Worm (Caenorhabditis elegans) whole organism, L3 larva: ENCODE measurements around the gene F07F6.7.
A peak's percentile ranks its signal among the peaks of the same experiment; 100 is the strongest.

Source experiments
- ZK546.5 ChIP-seq: sonication (generic microtip); optimal IDR thresholded peaks from 2 replicates; lab custom pipeline; 2017; ENCODE audit warnings: missing biosample characterization, missing genetic modification characterization
- aly-2 ChIP-seq: fragments of 150-350 bp; optimal IDR thresholded peaks from 2 replicates; lab custom pipeline; 2014; ENCODE audit warnings: missing biosample characterization, missing genetic modification characterization
- ama-1 ChIP-seq: fragments of 150-350 bp; optimal IDR thresholded peaks from 2 replicates; lab custom pipeline; 2018
- ceh-28 ChIP-seq: fragments of 150-350 bp; optimal IDR thresholded peaks from 2 replicates; lab custom pipeline; 2014; ENCODE audit warnings: missing biosample characterization, missing genetic modification reagents, missing genetic modification characterization
- ceh-82 ChIP-seq: fragments of 150-350 bp; optimal IDR thresholded peaks from 2 replicates; lab custom pipeline; 2014; ENCODE audit warnings: missing biosample characterization, missing genetic modification characterization
- ceh-9 ChIP-seq: sonication (generic microtip); optimal IDR thresholded peaks from 2 replicates; lab custom pipeline; 2018; ENCODE audit warnings: missing biosample characterization, missing genetic modification characterization
- egl-27 ChIP-seq: sonication (generic microtip); optimal IDR thresholded peaks from 4 replicates; lab custom pipeline; 2017; ENCODE audit warnings: missing biosample characterization, missing genetic modification reagents, missing genetic modification characterization
- elt-2 ChIP-seq: sonication (generic microtip); optimal IDR thresholded peaks from 2 replicates; lab custom pipeline; 2016; ENCODE audit warnings: missing genetic modification reagents, mild to moderate bottlenecking, missing genetic modification characterization, missing compliant biosample characterization
- elt-3 ChIP-seq, 3 experiments: fragments of 150-350 bp in 1 of 3; sonication (generic microtip) in 2 of 3; optimal IDR thresholded peaks; 2 replicates in 2 of 3; 4 replicates in 1 of 3; lab custom pipeline; 2014 to 2017; ENCODE audit warnings: missing biosample characterization in 3 of 3, missing genetic modification characterization in 3 of 3
- eor-1 ChIP-seq, 2 experiments: fragments of 150-350 bp; optimal IDR thresholded peaks; 2 replicates each; lab custom pipeline; 2014 to 2018; ENCODE audit warnings: missing biosample characterization in 2 of 2, missing genetic modification characterization in 2 of 2
- fkh-10 ChIP-seq: sonication (generic microtip); optimal IDR thresholded peaks from 2 replicates; lab custom pipeline; 2017; ENCODE audit warnings: missing biosample characterization, missing genetic modification reagents, missing genetic modification characterization
- fkh-2 ChIP-seq: fragments of 150-350 bp; optimal IDR thresholded peaks from 2 replicates; lab custom pipeline; 2014; ENCODE audit warnings: missing biosample characterization, missing genetic modification reagents, missing genetic modification characterization
- fos-1 ChIP-seq: fragments of 150-350 bp; optimal IDR thresholded peaks from 2 replicates; lab custom pipeline; 2014; ENCODE audit warnings: missing biosample characterization, missing genetic modification characterization
- hmg-11 ChIP-seq: sonication (generic microtip); optimal IDR thresholded peaks from 2 replicates; lab custom pipeline; 2016; ENCODE audit warnings: missing genetic modification characterization, missing compliant biosample characterization
- jun-1 ChIP-seq: fragments of 150-350 bp; optimal IDR thresholded peaks from 2 replicates; lab custom pipeline; 2014; ENCODE audit warnings: missing biosample characterization, missing genetic modification reagents, missing genetic modification characterization
- lin-15B ChIP-seq: fragments of 150-350 bp; optimal IDR thresholded peaks from 2 replicates; lab custom pipeline; 2014; ENCODE audit warnings: missing biosample characterization, missing genetic modification characterization
- lin-39 ChIP-seq: fragments of 150-350 bp; optimal IDR thresholded peaks from 2 replicates; lab custom pipeline; 2018; ENCODE audit warnings: missing biosample characterization, missing genetic modification reagents, missing genetic modification characterization
- lsy-12 ChIP-seq: sonication (generic microtip); optimal IDR thresholded peaks from 2 replicates; lab custom pipeline; 2016; ENCODE audit warnings: mild to moderate bottlenecking, missing genetic modification characterization, missing compliant biosample characterization
- mdl-1 ChIP-seq: fragments of 150-350 bp; optimal IDR thresholded peaks from 2 replicates; lab custom pipeline; 2014; ENCODE audit warnings: missing biosample characterization, missing genetic modification characterization
- mml-1 ChIP-seq: fragments of 150-350 bp; sonication (generic microtip); optimal IDR thresholded peaks from 3 replicates; lab custom pipeline; 2014; ENCODE audit warnings: missing biosample characterization, missing genetic modification characterization
- nfya-1 ChIP-seq: sonication (generic microtip); optimal IDR thresholded peaks from 2 replicates; lab custom pipeline; 2017; ENCODE audit warnings: missing genetic modification characterization, mild to moderate bottlenecking, missing compliant biosample characterization, antibody characterized with exemption, moderate library complexity; ENCODE audit not compliant: insufficient read depth
- nhr-11 ChIP-seq: fragments of 150-350 bp; optimal IDR thresholded peaks from 2 replicates; lab custom pipeline; 2014; ENCODE audit warnings: missing biosample characterization, missing genetic modification characterization
- nhr-23 ChIP-seq: fragments of 150-350 bp; optimal IDR thresholded peaks from 2 replicates; lab custom pipeline; 2014; ENCODE audit warnings: missing biosample characterization, missing genetic modification reagents, missing genetic modification characterization
- nhr-237 ChIP-seq: fragments of 150-350 bp; optimal IDR thresholded peaks from 2 replicates; lab custom pipeline; 2014; ENCODE audit warnings: missing biosample characterization, missing genetic modification characterization
- nhr-25 ChIP-seq: sonication (generic microtip); optimal IDR thresholded peaks from 2 replicates; lab custom pipeline; 2017; ENCODE audit warnings: missing biosample characterization, missing genetic modification characterization
- nhr-76 ChIP-seq: fragments of 150-350 bp; sonication (generic microtip); optimal IDR thresholded peaks from 5 replicates; lab custom pipeline; 2014; ENCODE audit warnings: missing biosample characterization, missing genetic modification characterization
- nhr-77 ChIP-seq: fragments of 150-350 bp; optimal IDR thresholded peaks from 2 replicates; lab custom pipeline; 2014; ENCODE audit warnings: missing biosample characterization, missing genetic modification characterization
- pha-4 ChIP-seq: fragments of 150-350 bp; optimal IDR thresholded peaks from 2 replicates; lab custom pipeline; 2014; ENCODE audit warnings: missing biosample characterization, missing genetic modification reagents, missing genetic modification characterization
- pqm-1 ChIP-seq: fragments of 150-350 bp; optimal IDR thresholded peaks from 2 replicates; lab custom pipeline; 2017; ENCODE audit warnings: missing biosample characterization, missing genetic modification characterization, inconsistent platforms
- skn-1 ChIP-seq: fragments of 150-350 bp; optimal IDR thresholded peaks from 2 replicates; lab custom pipeline; 2014; ENCODE audit warnings: missing biosample characterization, missing genetic modification characterization
- snpc-4 ChIP-seq: fragments of 150-350 bp; optimal IDR thresholded peaks from 2 replicates; lab custom pipeline; 2014; ENCODE audit warnings: missing biosample characterization, missing genetic modification characterization
- tbx-2 ChIP-seq: sonication (generic microtip); optimal IDR thresholded peaks from 2 replicates; lab custom pipeline; 2016; ENCODE audit warnings: mild to moderate bottlenecking, missing genetic modification characterization, missing compliant biosample characterization
- unc-62 ChIP-seq: fragments of 150-350 bp; sonication (generic microtip); optimal IDR thresholded peaks from 4 replicates; lab custom pipeline; 2014; ENCODE audit warnings: missing biosample characterization, missing genetic modification reagents, missing genetic modification characterization
- zag-1 ChIP-seq: fragments of 150-350 bp; optimal IDR thresholded peaks from 2 replicates; lab custom pipeline; 2014; ENCODE audit warnings: missing biosample characterization, missing genetic modification characterization
- ztf-11 ChIP-seq: fragments of 150-350 bp; optimal IDR thresholded peaks from 2 replicates; lab custom pipeline; 2014; ENCODE audit warnings: missing biosample characterization, missing genetic modification characterization

F07F6.7 gene

DNA sequence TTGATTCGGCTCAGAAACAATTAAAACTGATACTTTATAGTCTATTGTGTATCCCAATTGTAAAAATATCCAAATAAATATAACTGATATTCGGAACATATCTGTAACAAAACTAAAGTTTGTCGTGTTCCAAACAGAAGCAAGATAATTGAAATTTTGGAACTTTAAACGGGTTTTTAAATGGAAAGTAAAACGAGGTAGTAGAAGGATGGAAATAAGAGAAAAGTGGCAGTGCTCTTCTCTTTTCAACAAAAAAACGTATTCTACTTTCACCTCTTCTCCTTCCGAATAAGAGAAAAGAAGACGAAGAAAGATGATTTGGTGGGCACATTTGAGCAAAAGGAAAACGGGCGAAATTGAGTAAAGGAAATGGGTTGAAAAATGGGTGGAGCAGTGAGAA is 22.8 kb upstream of the F07F6.7 start, which contains the start of gene nmr-1:
TSS of gene nmr-1 (minus strand) at position 101 of the 400 bp plus-strand sequence.
- no peak for TF ChIP-seq fkh-2 (tag; lab: Kevin White, UChicago)
- TF ChIP-seq tbx-2 (tag; lab: Kevin White, UChicago), result no peak
- TF ChIP-seq mml-1 (tag; lab: Kevin White, UChicago), result no peak
- no peak for TF ChIP-seq fkh-10
- no peak for TF ChIP-seq nhr-237 (tag; lab: Kevin White, UChicago)
- TF ChIP-seq pqm-1 (tag; lab: Kevin White, UChicago), result no peak
- no peak for TF ChIP-seq ceh-28 (tag; lab: Kevin White, UChicago)
- no peak for TF ChIP-seq ceh-9 (tag; lab: Kevin White, UChicago)

DNA sequence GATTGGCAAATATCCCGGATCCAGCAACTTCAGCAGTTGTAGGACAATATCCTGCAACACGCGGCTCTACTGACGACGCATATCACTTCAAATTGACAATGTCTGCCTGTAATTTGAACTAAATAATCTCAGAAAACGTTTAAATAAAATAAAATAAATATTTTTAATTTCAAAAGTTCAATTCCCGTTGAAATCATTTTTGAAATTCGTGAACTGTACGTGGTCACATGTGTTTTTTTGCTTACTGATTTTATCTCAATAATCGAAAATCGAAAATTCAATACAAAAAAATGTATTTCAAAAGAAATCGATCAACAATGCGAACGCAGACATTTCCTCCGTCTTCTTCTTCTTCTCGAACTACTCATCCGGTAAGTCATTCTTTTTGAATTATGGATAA is 13.9 kb upstream of the F07F6.7 start, which contains the start of gene F07F6.1:
TSS of gene F07F6.1 (plus strand) at position 301 of the 400 bp plus-strand sequence.
- TF ChIP-seq ceh-82 (tag; lab: Kevin White, UChicago), result no peak
- no peak for TF ChIP-seq egl-27
- TF ChIP-seq lin-39 (tag; lab: Kevin White, UChicago), result no peak
- TF ChIP-seq ama-1 (lab: Kevin White, UChicago), result no peak
- TF ChIP-seq nhr-237 (tag; lab: Kevin White, UChicago), result no peak

DNA sequence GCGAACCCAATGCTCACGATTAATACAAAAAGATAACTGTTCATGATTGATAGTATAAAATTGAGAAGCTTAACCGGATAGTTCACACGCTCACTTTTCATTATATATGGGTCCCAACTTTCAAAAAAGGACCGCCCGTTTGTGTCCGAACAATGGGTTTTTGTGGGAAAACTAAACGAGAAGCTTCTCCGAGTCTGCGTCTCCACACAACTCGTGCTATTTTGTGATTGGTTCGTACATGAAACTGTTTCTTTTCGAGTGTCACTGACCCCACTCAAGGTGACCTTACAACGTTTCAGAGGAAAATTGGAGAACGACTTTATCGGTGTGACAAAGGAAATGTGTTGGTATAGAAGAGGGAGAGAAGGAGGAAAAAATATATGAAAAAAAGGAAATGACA is 13.2 kb upstream of the F07F6.7 start, which contains the start of gene dct-5:
TSS of gene dct-5 (minus strand) at position 101 of the 400 bp plus-strand sequence.
- TF ChIP-seq ZK546.5 (tag; lab: Kevin White, UChicago), result no peak
- TF ChIP-seq nhr-25 (tag; lab: Kevin White, UChicago), result peak; percentile 29

DNA sequence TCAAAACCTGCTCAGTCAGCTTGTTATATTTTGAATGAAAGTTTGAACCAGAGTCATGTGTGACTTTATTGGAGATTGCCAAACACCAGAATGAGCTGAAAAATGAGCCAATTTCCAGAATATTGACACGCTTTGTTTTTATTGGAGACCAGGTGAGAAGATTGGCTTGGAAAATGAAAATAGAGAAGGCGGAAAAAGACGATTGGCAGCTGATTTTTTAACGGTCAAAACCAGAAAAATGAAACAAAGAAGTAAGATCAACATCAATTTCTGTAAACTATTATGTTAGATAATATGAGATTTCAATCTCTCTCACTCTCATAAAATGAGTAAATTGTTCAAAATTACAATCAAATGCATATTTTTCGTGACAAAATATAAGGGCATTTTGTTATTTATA is 9.4 kb upstream of the F07F6.7 start, which contains the start of gene srx-114:
TSS of gene srx-114 (minus strand) at position 101 of the 400 bp plus-strand sequence.
- TF ChIP-seq lin-39 (tag; lab: Kevin White, UChicago) (no peak), nhr-76 (tag; lab: Kevin White, UChicago) (no peak), egl-27 (no peak), jun-1 (tag; lab: Kevin White, UChicago) (no peak), skn-1 (tag; lab: Kevin White, UChicago) (no peak), nhr-237 (tag; lab: Kevin White, UChicago) (no peak)
- TF ChIP-seq, all 47 proteins: peak for 0

DNA sequence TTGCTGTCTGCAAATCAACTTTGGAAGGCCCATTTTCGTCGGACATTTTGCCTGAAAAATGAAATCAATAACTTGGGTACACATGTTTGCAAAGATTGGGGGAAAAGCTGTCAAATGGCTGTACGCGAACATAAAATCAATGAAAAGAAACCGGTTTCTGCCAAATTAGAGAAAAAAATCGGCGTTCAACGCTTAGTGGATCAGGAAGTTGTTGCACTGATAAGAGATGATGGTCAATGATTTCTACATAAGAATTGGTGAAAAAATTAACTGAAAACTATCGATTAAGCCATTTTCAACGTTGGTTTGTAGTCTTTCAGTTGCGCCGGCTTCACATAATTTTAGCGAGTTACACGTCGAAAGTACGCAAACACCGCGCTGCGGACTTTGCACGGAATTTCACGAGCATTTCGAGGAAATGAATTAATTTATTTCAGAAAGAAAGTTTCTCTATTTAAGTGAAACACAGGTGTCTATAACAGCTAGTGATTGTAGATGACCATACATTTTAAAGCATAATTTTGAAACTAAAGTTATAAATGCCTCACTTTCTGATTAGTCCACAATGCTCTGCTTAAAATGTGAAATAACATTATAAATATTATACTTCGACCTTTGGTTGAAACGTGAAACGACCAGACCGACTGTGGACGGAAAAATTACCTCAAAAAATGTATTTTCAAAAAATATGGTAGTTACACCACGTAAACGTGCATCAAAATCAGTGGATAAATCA is 6.0 kb upstream of the F07F6.7 start, which contains the start of the genes F07F6.4 and F07F6.2:
TSS of gene F07F6.4 (minus strand) at position 51 of the 736 bp plus-strand sequence.
TSS of gene F07F6.2 (plus strand) at position 686 of the 736 bp plus-strand sequence.
- TF ChIP-seq unc-62 (GFP tag; lab: Kevin White, UChicago) (no peak), jun-1 (tag; lab: Kevin White, UChicago) (no peak), lsy-12 (no peak), pqm-1 (tag; lab: Kevin White, UChicago) (no peak), aly-2 (tag; lab: Kevin White, UChicago) (no peak), hmg-11 (tag; lab: Kevin White, UChicago) (peak; percentile 22), nfya-1 (tag; lab: Kevin White, UChicago) (peak; percentile 31), nhr-25 (tag; lab: Kevin White, UChicago) (peak; percentile 7), elt-2 (tag; lab: Kevin White, UChicago) (peak; percentile 49), lin-15B (tag; lab: Kevin White, UChicago) (peak; percentile 28), snpc-4 (tag; lab: Kevin White, UChicago) (peak; percentile 41)

DNA sequence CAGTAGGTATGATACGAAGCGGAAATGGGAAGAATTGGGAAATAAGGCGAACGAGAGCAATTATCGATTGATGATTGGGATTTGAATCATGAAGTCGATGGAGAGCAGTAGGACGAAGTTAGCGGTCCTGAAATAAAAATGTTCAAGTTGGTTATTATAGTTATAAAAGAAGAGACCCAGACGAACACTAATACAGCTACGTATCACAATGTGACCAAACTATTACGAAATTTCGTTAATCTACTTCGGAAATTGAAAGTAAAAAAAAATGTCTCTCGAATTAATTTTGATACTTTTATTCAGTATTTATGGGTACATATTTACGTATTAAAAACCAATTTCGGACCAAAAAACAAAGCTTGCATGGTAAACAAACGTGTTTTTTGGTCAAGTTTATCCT is 2.8 kb upstream of the F07F6.7 start:
- TF ChIP-seq lin-15B (tag; lab: Kevin White, UChicago) (no peak), elt-2 (tag; lab: Kevin White, UChicago) (peak; percentile 61)

DNA sequence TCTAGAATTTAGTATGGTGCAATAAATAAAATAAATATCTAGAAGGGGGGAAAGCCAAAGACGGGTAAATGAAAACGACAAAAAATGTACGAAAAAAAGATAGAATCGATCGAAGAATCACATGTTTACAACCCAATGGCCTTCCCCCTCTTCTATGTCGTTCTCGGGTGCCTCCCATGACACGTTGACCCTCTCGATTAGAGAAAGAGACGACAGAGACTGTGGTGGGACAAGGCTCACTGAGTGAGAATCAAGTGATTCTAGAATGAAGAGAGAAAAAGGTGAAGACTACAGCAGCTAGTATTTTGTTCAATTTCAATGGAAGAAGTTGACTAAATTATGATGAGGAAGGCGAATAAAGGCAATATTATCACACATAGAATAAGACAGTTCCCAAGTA is 2.4 kb upstream of the F07F6.7 start:
- TF ChIP-seq ztf-11 (tag; lab: Kevin White, UChicago), result no peak
- no peak for TF ChIP-seq eor-1 (tag; optimal IDR thresholded peaks at IDR 0.05; lab: Kevin White, UChicago)
- TF ChIP-seq mdl-1, result no peak
- no peak for TF ChIP-seq ceh-82 (tag; lab: Kevin White, UChicago)
- TF ChIP-seq pha-4, result peak; percentile 85
- TF ChIP-seq fkh-10, result no peak
- TF ChIP-seq nhr-23 (tag; lab: Kevin White, UChicago), result peak; percentile 46
- no peak for TF ChIP-seq ceh-9 (tag; lab: Kevin White, UChicago)
- no peak for TF ChIP-seq snpc-4 (tag; lab: Kevin White, UChicago)
- no peak for TF ChIP-seq fos-1 (tag; lab: Kevin White, UChicago)
- TF ChIP-seq zag-1 (tag; lab: Kevin White, UChicago), result no peak
- no peak for TF ChIP-seq pqm-1 (tag; lab: Kevin White, UChicago)
- TF ChIP-seq skn-1 (tag; lab: Kevin White, UChicago), result no peak
- TF ChIP-seq hmg-11 (tag; lab: Kevin White, UChicago), result peak; percentile 49
- TF ChIP-seq lin-15B (tag; lab: Kevin White, UChicago), result no peak
- peak; percentile 13 for TF ChIP-seq lin-39 (tag; lab: Kevin White, UChicago)
- no peak for TF ChIP-seq nhr-77
- no peak for TF ChIP-seq fkh-2 (tag; lab: Kevin White, UChicago)
- no peak for TF ChIP-seq elt-3 (tag; optimal IDR thresholded peaks at IDR 0.05; lab: Kevin White, UChicago)
- no peak for TF ChIP-seq aly-2 (tag; lab: Kevin White, UChicago)
- TF ChIP-seq mml-1 (tag; lab: Kevin White, UChicago), result no peak
- no peak for TF ChIP-seq nhr-11 (tag; lab: Kevin White, UChicago)
- peak; percentile 66 for TF ChIP-seq ama-1 (lab: Kevin White, UChicago)
- TF ChIP-seq tbx-2 (tag; lab: Kevin White, UChicago), result no peak
